Worm (Caenorhabditis elegans): Measurements from ENCODE around the gene C42D4.18.
A peak's percentile ranks its signal among the peaks of the same experiment; 100 is the strongest.

ce11 chrIV:7149020-7149601, 17.5 kb upstream of the C42D4.18 start, which contains the start of gene C34D4.4:
- no peak for TF ChIP-seq nhr-28 (tag; optimal IDR thresholded peaks at IDR 0.05)
- peak; percentile 61 to 64 for TF ChIP-seq efl-1 (optimal IDR thresholded peaks at IDR 0.05)
- peak; percentile 61 to 95 for TF ChIP-seq efl-1 (GFP tag; optimal IDR thresholded peaks at IDR 0.05 in 1 of 2)
- peak; percentile 45 for TF ChIP-seq nhr-47 (tag; optimal IDR thresholded peaks at IDR 0.05)
- no peak for TF ChIP-seq fos-1 (tag; optimal IDR thresholded peaks at IDR 0.05)
- no peak for TF ChIP-seq aly-2 (tag; optimal IDR thresholded peaks at IDR 0.05)
- no peak for TF ChIP-seq egl-27 (tag; optimal IDR thresholded peaks at IDR 0.05)
- peak; percentile 90 to 98 for TF ChIP-seq lsy-2 (tag; optimal IDR thresholded peaks at IDR 0.05)
- TF ChIP-seq mep-1 (tag; optimal IDR thresholded peaks at IDR 0.05), result peak; percentile 20
- TF ChIP-seq mdl-1 (tag; optimal IDR thresholded peaks at IDR 0.05), result no peak
- no peak for TF ChIP-seq elt-3 (tag; optimal IDR thresholded peaks at IDR 0.05)
- TF ChIP-seq aha-1 (tag; optimal IDR thresholded peaks at IDR 0.05), result no peak

All from whole organism, L1 larva.